Worm (Caenorhabditis elegans): ENCODE measurements around the gene Y41C4A.9.

Y41C4A.9 gene

ce11 chrIII:11742191-11742590 lies 23.7 kb upstream of the Y41C4A.9 start:
- TF ChIP-seq unc-55 (GFP tag; optimal IDR thresholded peaks at IDR 0.05) (no peak), ttx-3 (tag; optimal IDR thresholded peaks at IDR 0.05) (no peak), hlh-6 (tag; optimal IDR thresholded peaks at IDR 0.05) (no peak), ceh-6 (GFP tag; optimal IDR thresholded peaks at IDR 0.05) (no peak), sox-2 (GFP tag; IDR thresholded peaks at IDR 0.05) (no peak), odd-2 (tag; optimal IDR thresholded peaks at IDR 0.05) (no peak), ztf-16 (tag; optimal IDR thresholded peaks at IDR 0.05) (no peak), fax-1 (tag; optimal IDR thresholded peaks at IDR 0.05) (no peak), C08G9.2 (tag; optimal IDR thresholded peaks at IDR 0.05) (no peak), ceh-19 (GFP tag; optimal IDR thresholded peaks at IDR 0.05) (no peak), tbx-2 (tag; optimal IDR thresholded peaks at IDR 0.05) (no peak), ceh-30 (tag; optimal IDR thresholded peaks at IDR 0.05) (no peak), npax-4 (tag; optimal IDR thresholded peaks at IDR 0.05) (no peak), nfya-1 (tag; optimal IDR thresholded peaks at IDR 0.05) (no peak), T23F11.4 (GFP tag; optimal IDR thresholded peaks at IDR 0.05) (no peak), unc-3 (GFP tag; conservative IDR thresholded peaks at IDR 0.05) (no peak), unc-3 (tag; optimal IDR thresholded peaks at IDR 0.05) (no peak), pag-3 (tag; optimal IDR thresholded peaks at IDR 0.05; ENCODE audit: borderline replicate concordance) (no peak), lin-11 (tag; optimal IDR thresholded peaks at IDR 0.05) (no peak)

- no peak for TF ChIP-seq nhr-232 (tag; optimal IDR thresholded peaks at IDR 0.05)
- TF ChIP-seq syd-9 (tag; optimal IDR thresholded peaks at IDR 0.05), result no peak
- no peak for TF ChIP-seq lim-6 (tag; optimal IDR thresholded peaks at IDR 0.05)
- no peak for TF ChIP-seq dmd-4 (tag; optimal IDR thresholded peaks at IDR 0.05; ENCODE audit: borderline replicate concordance)
- TF ChIP-seq ceh-45 (GFP tag; IDR thresholded peaks at IDR 0.05), result no peak
- no peak for TF ChIP-seq hlh-8 (tag; optimal IDR thresholded peaks at IDR 0.05)
- TF ChIP-seq pha-2 (tag; optimal IDR thresholded peaks at IDR 0.05), result no peak
- no peak for TF ChIP-seq C08G9.2 (tag; optimal IDR thresholded peaks at IDR 0.05)
- no peak for TF ChIP-seq pha-4 (tag; optimal IDR thresholded peaks at IDR 0.05)
- TF ChIP-seq ceh-34 (tag; optimal IDR thresholded peaks at IDR 0.05), result no peak
- TF ChIP-seq K09A11.1 (tag; optimal IDR thresholded peaks at IDR 0.05; ENCODE audit: insufficient read depth), result no peak
- no peak for TF ChIP-seq ref-2 (tag; optimal IDR thresholded peaks at IDR 0.05)
- TF ChIP-seq pat-9 (tag; optimal IDR thresholded peaks at IDR 0.05), result no peak
- TF ChIP-seq ztf-16 (tag; optimal IDR thresholded peaks at IDR 0.05), result no peak
- no peak for TF ChIP-seq ceh-2 (tag; optimal IDR thresholded peaks at IDR 0.05)
- TF ChIP-seq ceh-14 (tag; optimal IDR thresholded peaks at IDR 0.05), result no peak
- TF ChIP-seq ceh-18 (tag; optimal IDR thresholded peaks at IDR 0.05), result no peak
- no peak for TF ChIP-seq ceh-22 (tag; optimal IDR thresholded peaks at IDR 0.05)
- no peak for TF ChIP-seq npax-4 (tag; optimal IDR thresholded peaks at IDR 0.05)
These were observed 22.4 kb upstream of the Y41C4A.9 start for ce11 chrIII:11740868-11741267.

- TF ChIP-seq ceh-22 (tag; optimal IDR thresholded peaks at IDR 0.05) (no peak), sox-2 (GFP tag; IDR thresholded peaks at IDR 0.05) (no peak), dmd-4 (tag; optimal IDR thresholded peaks at IDR 0.05; ENCODE audit: borderline replicate concordance) (no peak), ceh-18 (tag; optimal IDR thresholded peaks at IDR 0.05) (peak; percentile 24), elt-4 (tag; optimal IDR thresholded peaks at IDR 0.05) (no peak), ttx-3 (tag; optimal IDR thresholded peaks at IDR 0.05) (no peak), eyg-1 (tag; optimal IDR thresholded peaks at IDR 0.05) (no peak), ceh-45 (GFP tag; IDR thresholded peaks at IDR 0.05) (no peak), lin-11 (tag; optimal IDR thresholded peaks at IDR 0.05) (no peak), hlh-15 (tag; optimal IDR thresholded peaks at IDR 0.05) (no peak), ceh-19 (GFP tag; optimal IDR thresholded peaks at IDR 0.05) (no peak), F13H6.1 (tag; optimal IDR thresholded peaks at IDR 0.05) (no peak), hlh-6 (tag; optimal IDR thresholded peaks at IDR 0.05) (no peak), pros-1 (tag; optimal IDR thresholded peaks at IDR 0.05) (no peak), pag-3 (tag; optimal IDR thresholded peaks at IDR 0.05; ENCODE audit: borderline replicate concordance) (no peak), nfya-1 (tag; optimal IDR thresholded peaks at IDR 0.05) (peak; percentile 11)
These were observed 20.0 kb upstream of the Y41C4A.9 start for ce11 chrIII:11738482-11738881.

All from whole organism, late embryonic.